Worm (Caenorhabditis elegans) whole organism, young adult: ENCODE results near the gene F14B8.5.
A peak's percentile ranks its signal among the peaks of the same experiment; 100 is the strongest.

Experiments used
- C17E4.6 ChIP-seq: fragments of 200-800 bp; sonication (Bioruptor generic); IDR thresholded peaks from 2 replicates; pipeline ENCODE4 v1.3.6; 2022; ENCODE audit warnings: missing genetic modification reagents, missing genetic modification characterization, missing compliant biosample characterization
- F10E7.11 ChIP-seq: sonication (generic microtip); optimal IDR thresholded peaks from 2 replicates; lab custom pipeline; 2017; ENCODE audit warnings: mild to moderate bottlenecking, missing genetic modification characterization, moderate library complexity, missing compliant biosample characterization
- F55B11.4 ChIP-seq: sonication (generic microtip); optimal IDR thresholded peaks from 2 replicates; lab custom pipeline; 2016; ENCODE audit warnings: missing compliant biosample characterization, missing genetic modification characterization, borderline replicate concordance; ENCODE audit not compliant: insufficient read depth
- F57C9.4 ChIP-seq: sonication (generic microtip); optimal IDR thresholded peaks from 2 replicates; lab custom pipeline; 2017; ENCODE audit warnings: mild to moderate bottlenecking, missing genetic modification characterization, missing compliant biosample characterization
- Y53G8AR.9 ChIP-seq: fragments of 200-800 bp; sonication (Bioruptor generic); conservative IDR thresholded peaks from 2 replicates; pipeline ENCODE4 v1.3.6; 2022; ENCODE audit warnings: missing genetic modification reagents, missing genetic modification characterization, missing compliant biosample characterization
- Y95B8A.8 ChIP-seq: fragments of 200-800 bp; sonication (Bioruptor generic); IDR thresholded peaks from 2 replicates; pipeline ENCODE4 v1.3.6; 2022; ENCODE audit warnings: missing genetic modification reagents, missing genetic modification characterization, missing compliant biosample characterization
- aptf-2 ChIP-seq: fragments of 200-800 bp; sonication (Bioruptor generic); conservative IDR thresholded peaks from 2 replicates; pipeline ENCODE4 v1.3.6; 2022; ENCODE audit warnings: missing genetic modification reagents, missing genetic modification characterization, missing compliant biosample characterization
- atf-7 ChIP-seq: sonication (generic microtip); optimal IDR thresholded peaks from 2 replicates; lab custom pipeline; 2017; ENCODE audit warnings: mild to moderate bottlenecking, missing genetic modification characterization, missing compliant biosample characterization
- attf-3 ChIP-seq: fragments of 200-800 bp; sonication (Bioruptor generic); conservative IDR thresholded peaks from 2 replicates; pipeline ENCODE4 v1.3.6; 2022; ENCODE audit warnings: missing genetic modification reagents, missing genetic modification characterization, missing compliant biosample characterization
- attf-5 ChIP-seq: fragments of 200-800 bp; sonication (Bioruptor generic); optimal IDR thresholded peaks from 2 replicates; lab custom pipeline; 2018; ENCODE audit warnings: mild to moderate bottlenecking, missing genetic modification characterization, missing compliant biosample characterization
- attf-6 ChIP-seq: fragments of 200-800 bp; sonication (Bioruptor generic); IDR thresholded peaks from 2 replicates; pipeline ENCODE4 v1.3.6; 2022; ENCODE audit warnings: missing genetic modification reagents, missing genetic modification characterization, missing compliant biosample characterization
- bed-1 ChIP-seq: fragments of 200-800 bp; sonication (Bioruptor generic); IDR thresholded peaks from 2 replicates; pipeline ENCODE4 v1.3.6; 2022; ENCODE audit warnings: missing genetic modification reagents, missing genetic modification characterization, missing compliant biosample characterization
- ceh-40 ChIP-seq: fragments of 200-800 bp; sonication (Bioruptor generic); IDR thresholded peaks from 2 replicates; pipeline ENCODE4 v1.3.6; 2022; ENCODE audit warnings: missing genetic modification characterization, missing compliant biosample characterization
- dpl-1 ChIP-seq: fragments of 150-350 bp; optimal IDR thresholded peaks from 2 replicates; lab custom pipeline; 2014; ENCODE audit warnings: missing biosample characterization, missing genetic modification reagents, missing genetic modification characterization
- efl-1 ChIP-seq: fragments of 150-350 bp; optimal IDR thresholded peaks from 2 replicates; lab custom pipeline; 2014; ENCODE audit warnings: missing biosample characterization, missing genetic modification reagents, missing genetic modification characterization
- egl-18 ChIP-seq: fragments of 200-800 bp; sonication (Bioruptor generic); IDR thresholded peaks from 2 replicates; pipeline ENCODE4 v1.3.6; 2022; ENCODE audit warnings: missing genetic modification reagents, missing genetic modification characterization, missing compliant biosample characterization
- ekl-4 ChIP-seq: fragments of 200-800 bp; sonication (Bioruptor generic); IDR thresholded peaks from 2 replicates; pipeline ENCODE4 v1.3.6; 2022; ENCODE audit warnings: missing genetic modification reagents, missing genetic modification characterization, missing compliant biosample characterization
- hmg-1.2 ChIP-seq: fragments of 200-800 bp; sonication (Bioruptor generic); IDR thresholded peaks from 2 replicates; pipeline ENCODE4 v1.3.6; 2022; ENCODE audit warnings: missing genetic modification reagents, missing genetic modification characterization, missing compliant biosample characterization
- hrde-1 ChIP-seq: sonication (generic microtip); optimal IDR thresholded peaks from 2 replicates; lab custom pipeline; 2016; ENCODE audit warnings: missing genetic modification characterization, mild to moderate bottlenecking, missing compliant biosample characterization, moderate library complexity, missing genotype, missing genetic modification reagents, borderline replicate concordance
- hsf-1 ChIP-seq: fragments of 200-800 bp; sonication (Bioruptor generic); IDR thresholded peaks from 2 replicates; pipeline ENCODE4 v1.3.6; 2022; ENCODE audit warnings: missing genetic modification reagents, missing genetic modification characterization, missing compliant biosample characterization
- let-526 ChIP-seq: fragments of 200-800 bp; sonication (Bioruptor generic); IDR thresholded peaks from 2 replicates; pipeline ENCODE4 v1.3.6; 2022; ENCODE audit warnings: missing genetic modification reagents, missing genetic modification characterization, missing compliant biosample characterization
- let-607 ChIP-seq, 2 experiments: fragments of 200-800 bp in 1 of 2; sonication (Bioruptor generic) in 1 of 2; sonication (generic microtip) in 1 of 2; optimal IDR thresholded peaks; 2 replicates each; lab custom pipeline; 2016 to 2018; ENCODE audit warnings: mild to moderate bottlenecking in 2 of 2, missing compliant biosample characterization in 2 of 2, missing genetic modification characterization in 2 of 2, moderate library complexity in 2 of 2, missing genotype in 1 of 2
- lsy-27 ChIP-seq: sonication (generic microtip); optimal IDR thresholded peaks from 2 replicates; lab custom pipeline; 2017; ENCODE audit warnings: missing genetic modification characterization, mild to moderate bottlenecking, missing compliant biosample characterization, antibody characterized with exemption, missing genotype, borderline replicate concordance; ENCODE audit not compliant: insufficient read depth
- madf-10 ChIP-seq: sonication (generic microtip); optimal IDR thresholded peaks from 2 replicates; lab custom pipeline; 2016; ENCODE audit warnings: mild to moderate bottlenecking, missing genetic modification characterization, missing compliant biosample characterization
- madf-8 ChIP-seq: fragments of 200-800 bp; sonication (Bioruptor generic); conservative IDR thresholded peaks from 2 replicates; pipeline ENCODE4 v1.3.6; 2022; ENCODE audit warnings: missing genetic modification reagents, missing genetic modification characterization, missing compliant biosample characterization
- nhr-80 ChIP-seq: sonication (generic microtip); optimal IDR thresholded peaks from 2 replicates; lab custom pipeline; 2016; ENCODE audit warnings: missing genetic modification characterization, missing compliant biosample characterization
- nhr-90 ChIP-seq: sonication (generic microtip); optimal IDR thresholded peaks from 2 replicates; lab custom pipeline; 2016; ENCODE audit warnings: missing genotype, mild to moderate bottlenecking, missing genetic modification characterization, missing compliant biosample characterization
- pbrm-1 ChIP-seq: fragments of 200-800 bp; sonication (Bioruptor generic); IDR thresholded peaks from 2 replicates; pipeline ENCODE4 v1.3.6; 2022; ENCODE audit warnings: missing genetic modification reagents, missing genetic modification characterization, missing compliant biosample characterization
- repo-1 ChIP-seq: sonication (generic microtip); optimal IDR thresholded peaks from 2 replicates; lab custom pipeline; 2017; ENCODE audit warnings: mild to moderate bottlenecking, missing genetic modification characterization, missing compliant biosample characterization
- sdz-38 ChIP-seq: sonication (generic microtip); optimal IDR thresholded peaks from 2 replicates; lab custom pipeline; 2016; ENCODE audit warnings: missing genotype, missing genetic modification characterization, missing compliant biosample characterization
- snpc-4 ChIP-seq, 5 experiments: fragments of 150-350 bp in 1 of 5; sonication (generic microtip) in 4 of 5; optimal IDR thresholded peaks; 2 replicates each; lab custom pipeline; 2014 to 2018; ENCODE audit warnings: missing genetic modification characterization in 5 of 5, missing biosample characterization in 3 of 5, antibody characterized with exemption in 2 of 5, mild to moderate bottlenecking in 2 of 5, missing compliant biosample characterization in 2 of 5, missing genotype in 2 of 5, moderate library complexity in 2 of 5, missing genetic modification reagents in 1 of 5
- somi-1 ChIP-seq: fragments of 200-800 bp; sonication (Bioruptor generic); optimal IDR thresholded peaks from 2 replicates; lab custom pipeline; 2018; ENCODE audit warnings: mild to moderate bottlenecking, missing genetic modification characterization, missing compliant biosample characterization
- unc-62 ChIP-seq: fragments of 150-350 bp; optimal IDR thresholded peaks from 2 replicates; lab custom pipeline; 2014; ENCODE audit warnings: missing biosample characterization, missing genetic modification reagents, missing genetic modification characterization
- ztf-18 ChIP-seq: sonication (generic microtip); optimal IDR thresholded peaks from 2 replicates; lab custom pipeline; 2016; ENCODE audit warnings: missing genotype, mild to moderate bottlenecking, missing genetic modification characterization, missing compliant biosample characterization

F14B8.5 gene

DNA sequence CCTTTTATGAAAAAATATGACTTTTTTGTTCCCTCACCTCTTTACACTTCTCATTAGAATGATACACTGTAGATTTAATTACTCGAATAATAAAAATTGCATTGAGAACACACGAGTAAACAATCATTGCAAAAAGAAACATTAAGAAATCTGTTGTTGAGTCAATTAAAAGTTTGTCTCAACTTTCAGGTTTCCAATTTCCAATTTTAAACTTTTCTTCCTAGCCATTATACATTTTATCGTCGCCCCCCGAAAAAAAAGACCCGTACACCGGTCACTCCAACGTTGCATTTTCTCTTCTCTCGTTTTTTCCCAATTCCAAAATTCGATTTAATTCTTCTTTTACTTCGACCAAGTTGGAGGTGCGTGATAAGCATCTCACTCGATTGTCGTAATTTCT is 11.4 kb upstream of the F14B8.5 start, which contains the start of gene C16E9.1:
Gene C16E9.1, plus strand, starts transcription at position 301 of the 400 bp plus-strand sequence.
- TF ChIP-seq F55B11.4 (tag; lab: Kevin White, UChicago) = no peak
- TF ChIP-seq snpc-4 (GFP tag; optimal IDR thresholded peaks at IDR 0.05; lab: Kevin White, UChicago) = no peak
- TF ChIP-seq snpc-4 (tag; optimal IDR thresholded peaks at IDR 0.05; lab: Kevin White, UChicago) = no peak
- TF ChIP-seq ztf-18 (tag; lab: Kevin White, UChicago) = no peak
- no peak for TF ChIP-seq madf-8 (GFP tag; lab: Robert Waterston, UW)
- no peak for TF ChIP-seq aptf-2 (GFP tag; lab: Robert Waterston, UW)
- no peak for TF ChIP-seq hsf-1 (GFP tag; lab: Robert Waterston, UW)
- TF ChIP-seq nhr-90 (tag; lab: Kevin White, UChicago) = no peak
- no peak for TF ChIP-seq ceh-40 (GFP tag; lab: Robert Waterston, UW)
- no peak for TF ChIP-seq attf-3
- no peak for TF ChIP-seq egl-18
- TF ChIP-seq dpl-1 (GFP tag; lab: Kevin White, UChicago) = no peak
- TF ChIP-seq atf-7 (tag; lab: Kevin White, UChicago) = no peak
- TF ChIP-seq madf-10 (tag; lab: Kevin White, UChicago) = no peak
- TF ChIP-seq let-607 (tag; optimal IDR thresholded peaks at IDR 0.05; lab: Kevin White, UChicago) = no peak

DNA sequence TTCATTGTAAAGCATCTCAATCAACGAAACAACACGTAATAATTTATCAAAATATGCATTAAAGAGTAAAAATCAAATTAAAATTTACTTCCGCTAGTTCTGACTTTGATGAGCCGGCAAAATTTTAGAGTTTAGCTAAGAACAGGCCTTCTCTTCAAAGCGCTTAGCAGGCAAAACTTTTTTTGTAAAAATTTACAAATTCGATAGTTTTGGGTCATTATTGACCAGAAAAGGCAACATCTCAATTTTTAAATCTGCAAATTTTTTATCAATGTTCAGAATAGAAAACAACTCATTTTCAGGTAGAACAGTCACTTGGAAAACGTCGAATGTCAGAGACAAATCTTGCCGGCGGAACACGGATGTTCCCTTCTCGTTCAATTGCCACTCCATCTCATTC is 9.2 kb upstream of the F14B8.5 start:
- no peak for TF ChIP-seq sdz-38 (tag; lab: Kevin White, UChicago)
- TF ChIP-seq C17E4.6 (GFP tag; lab: Robert Waterston, UW) = no peak
- no peak for TF ChIP-seq Y53G8AR.9 (GFP tag; lab: Robert Waterston, UW)
- TF ChIP-seq lsy-27 (tag; lab: Kevin White, UChicago) = no peak
- no peak for TF ChIP-seq F10E7.11 (tag; lab: Kevin White, UChicago)
- TF ChIP-seq attf-6 = no peak
- TF ChIP-seq pbrm-1 (GFP tag; lab: Robert Waterston, UW) = no peak
- no peak for TF ChIP-seq repo-1 (tag; lab: Kevin White, UChicago)
- no peak for TF ChIP-seq bed-1 (GFP tag; lab: Robert Waterston, UW)
- TF ChIP-seq atf-7 (tag; lab: Kevin White, UChicago) = no peak

- no peak for TF ChIP-seq attf-6
- no peak for TF ChIP-seq dpl-1 (GFP tag; lab: Kevin White, UChicago)
- no peak for TF ChIP-seq let-526 (GFP tag; lab: Robert Waterston, UW)
- no peak for TF ChIP-seq somi-1 (GFP tag; lab: Kevin White, UChicago)
- TF ChIP-seq attf-3 = no peak
- no peak for TF ChIP-seq unc-62 (GFP tag; lab: Kevin White, UChicago)
Measured at ce11 chrX:6935430-6935829, 6.9 kb upstream of the F14B8.5 start, which contains the start of gene C16E9.2. Gene C16E9.2 (plus strand): TSS chrX:6935730.

DNA sequence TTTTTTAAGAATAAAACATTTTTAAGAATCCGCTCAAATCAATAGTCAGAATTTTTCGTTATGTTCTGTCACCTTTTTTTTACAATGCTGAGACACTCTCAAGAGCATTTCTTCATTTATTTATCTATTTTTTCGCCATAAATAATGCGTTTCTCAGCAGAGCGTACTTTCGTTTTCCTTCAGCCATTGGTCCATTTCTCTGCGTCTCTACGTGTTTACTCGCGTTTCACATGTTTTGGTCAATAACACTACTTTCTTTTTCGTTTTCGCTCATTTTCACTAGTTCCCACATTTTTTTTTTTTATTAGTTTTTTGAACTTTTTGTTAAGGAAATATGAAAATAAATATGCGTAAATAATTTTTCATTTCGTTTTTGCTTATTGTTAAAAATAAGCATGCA is 5.9 kb upstream of the F14B8.5 start:
- TF ChIP-seq let-526 (GFP tag; lab: Robert Waterston, UW) (no peak), hrde-1 (tag; lab: Kevin White, UChicago) (no peak), somi-1 (GFP tag; lab: Kevin White, UChicago) (no peak), efl-1 (no peak), attf-5 (GFP tag; lab: Kevin White, UChicago) (peak; percentile 5), Y95B8A.8 (GFP tag; lab: Robert Waterston, UW) (no peak), let-607 (tag; optimal IDR thresholded peaks at IDR 0.05; lab: Kevin White, UChicago) (no peak), F10E7.11 (tag; lab: Kevin White, UChicago) (no peak), nhr-80 (tag; lab: Kevin White, UChicago) (peak; percentile 32), ekl-4 (no peak), F57C9.4 (tag; lab: Kevin White, UChicago) (no peak), hmg-1.2 (GFP tag; lab: Robert Waterston, UW) (peak; percentile 42; the same call in 1 of the 2 replicates)
